Fruit fly (Drosophila melanogaster) whole organism, embryonic: Measurements from ENCODE around the gene ens.

Experiments
- ATbp ChIP-seq: fragments of 200-800 bp; sonication (Bioruptor generic); optimal IDR thresholded peaks from 2 replicates; lab custom pipeline; 2017; ENCODE audit warnings: missing biosample characterization, mild to moderate bottlenecking, missing genetic modification characterization, missing genetic modification reagents
- Abd-B ChIP-seq: fragments of 200-800 bp; sonication (Bioruptor generic); optimal IDR thresholded peaks from 2 replicates; lab custom pipeline; 2018; ENCODE audit warnings: missing biosample characterization, mild to moderate bottlenecking, missing genetic modification characterization, moderate library complexity
- Adf1 ChIP-seq: fragments of 200-800 bp; sonication (Bioruptor generic); IDR thresholded peaks from 2 replicates; pipeline ENCODE4 v1.3.6; 2022; ENCODE audit warnings: missing biosample characterization, missing genetic modification characterization
- Blimp-1 ChIP-seq: fragments of 200-800 bp; sonication (Bioruptor generic); optimal IDR thresholded peaks from 3 replicates; lab custom pipeline; 2018; ENCODE audit warnings: missing biosample characterization, missing genetic modification characterization, mild to moderate bottlenecking, moderate library complexity, missing genetic modification reagents
- CG10147 ChIP-seq: fragments of 200-800 bp; sonication (Bioruptor generic); optimal IDR thresholded peaks from 2 replicates; lab custom pipeline; 2019; ENCODE audit warnings: missing biosample characterization, mild to moderate bottlenecking, missing genetic modification characterization, moderate library complexity
- CG11456 ChIP-seq: fragments of 200-800 bp; sonication (Bioruptor generic); IDR thresholded peaks from 3 replicates; pipeline ENCODE4 v1.3.6; 2022; ENCODE audit warnings: missing biosample characterization, missing genetic modification characterization
- CG12071 ChIP-seq: fragments of 200-800 bp; sonication (Bioruptor generic); optimal IDR thresholded peaks from 3 replicates; lab custom pipeline; 2018; ENCODE audit warnings: missing biosample characterization, mild to moderate bottlenecking, missing genetic modification characterization
- CG12104 ChIP-seq: fragments of 200-800 bp; sonication (Bioruptor generic); optimal IDR thresholded peaks from 3 replicates; lab custom pipeline; 2016; ENCODE audit warnings: missing biosample characterization, missing genetic modification characterization
- CG14014 ChIP-seq: fragments of 200-800 bp; sonication (Bioruptor generic); IDR thresholded peaks from 2 replicates; pipeline ENCODE4 v1.3.6; 2022; ENCODE audit warnings: missing biosample characterization, missing genetic modification characterization
- CG14441 ChIP-seq: fragments of 200-800 bp; sonication (Bioruptor generic); IDR thresholded peaks from 2 replicates; pipeline ENCODE4 v1.3.6; 2022; ENCODE audit warnings: missing biosample characterization, missing genetic modification characterization
- CG14710 ChIP-seq: fragments of 200-800 bp; sonication (Bioruptor generic); optimal IDR thresholded peaks from 3 replicates; lab custom pipeline; 2019; ENCODE audit warnings: missing biosample characterization, mild to moderate bottlenecking, missing genetic modification characterization, moderate library complexity
- CG17359 ChIP-seq: fragments of 200-800 bp; sonication (Bioruptor generic); optimal IDR thresholded peaks from 3 replicates; lab custom pipeline; 2018; ENCODE audit warnings: missing biosample characterization, mild to moderate bottlenecking, missing genetic modification characterization, moderate library complexity
- CG18262 ChIP-seq: fragments of 200-800 bp; optimal IDR thresholded peaks from 3 replicates; lab custom pipeline; 2019; ENCODE audit warnings: missing biosample characterization, mild to moderate bottlenecking, missing genetic modification characterization, moderate library complexity
- CG33213 ChIP-seq: fragments of 200-800 bp; sonication (Bioruptor generic); optimal IDR thresholded peaks from 3 replicates; lab custom pipeline; 2016; ENCODE audit warnings: missing biosample characterization, missing genetic modification characterization
- CG34224 ChIP-seq: fragments of 200-800 bp; sonication (Bioruptor generic); IDR thresholded peaks from 3 replicates; pipeline ENCODE4 v1.3.6; 2022; ENCODE audit warnings: missing biosample characterization, missing genetic modification characterization; ENCODE audit not compliant: partially characterized antibody
- CG4617 ChIP-seq: fragments of 200-800 bp; sonication (Bioruptor generic); optimal IDR thresholded peaks from 3 replicates; lab custom pipeline; 2016; ENCODE audit warnings: missing biosample characterization, missing genetic modification characterization, borderline replicate concordance
- CG6765 ChIP-seq: fragments of 200-800 bp; sonication (Bioruptor generic); optimal IDR thresholded peaks from 3 replicates; lab custom pipeline; 2017; ENCODE audit warnings: missing biosample characterization, mild to moderate bottlenecking, missing genetic modification characterization
- CG7357 ChIP-seq: fragments of 200-800 bp; sonication (Bioruptor generic); IDR thresholded peaks from 3 replicates; pipeline ENCODE4 v1.3.6; 2022; ENCODE audit warnings: missing biosample characterization, missing genetic modification characterization
- CG8765 ChIP-seq: fragments of 200-800 bp; sonication (Bioruptor generic); IDR thresholded peaks from 2 replicates; pipeline ENCODE4 v1.3.6; 2022; ENCODE audit warnings: missing biosample characterization, missing genetic modification characterization
- CTCF ChIP-seq: fragments of 200-800 bp; sonication (Bioruptor generic); optimal IDR thresholded peaks from 2 replicates; lab custom pipeline; 2017; ENCODE audit warnings: missing biosample characterization, mild to moderate bottlenecking, missing genetic modification characterization, moderate library complexity
- Dek ChIP-seq: fragments of 200-800 bp; sonication (Bioruptor generic); optimal IDR thresholded peaks from 3 replicates; lab custom pipeline; 2019; ENCODE audit warnings: missing biosample characterization, mild to moderate bottlenecking, missing genetic modification characterization, moderate library complexity
- Dref ChIP-seq: fragments of 200-800 bp; sonication (Bioruptor generic); IDR thresholded peaks from 2 replicates; pipeline ENCODE4 v1.3.6; 2022; ENCODE audit warnings: missing biosample characterization, missing genetic modification characterization
- HmgZ ChIP-seq: fragments of 200-800 bp; sonication (Bioruptor generic); optimal IDR thresholded peaks from 2 replicates; lab custom pipeline; 2018; ENCODE audit warnings: missing biosample characterization, mild to moderate bottlenecking, missing genetic modification characterization
- Hmr ChIP-seq: fragments of 200-800 bp; sonication (Bioruptor generic); optimal IDR thresholded peaks from 3 replicates; lab custom pipeline; 2017; ENCODE audit warnings: mild to moderate bottlenecking, missing biosample characterization, missing genetic modification reagents, missing genetic modification characterization
- Hr51 ChIP-seq, 2 experiments: fragments of 200-800 bp; sonication (Bioruptor generic); optimal IDR thresholded peaks; 2 replicates in 1 of 2; 3 replicates in 1 of 2; lab custom pipeline; 2016 to 2018; ENCODE audit warnings: missing biosample characterization in 2 of 2, missing genetic modification characterization in 2 of 2, mild to moderate bottlenecking in 1 of 2, moderate library complexity in 1 of 2
- MBD-R2 ChIP-seq: fragments of 200-800 bp; sonication (Bioruptor generic); IDR thresholded peaks from 2 replicates; pipeline ENCODE4 v1.3.6; 2022; ENCODE audit warnings: missing biosample characterization, missing genetic modification characterization
- Meics ChIP-seq: fragments of 200-800 bp; sonication (Bioruptor generic); optimal IDR thresholded peaks from 2 replicates; lab custom pipeline; 2017; ENCODE audit warnings: missing biosample characterization, mild to moderate bottlenecking, missing genetic modification characterization
- Myb ChIP-seq: fragments of 200-800 bp; sonication (Bioruptor generic); optimal IDR thresholded peaks from 2 replicates; lab custom pipeline; 2016; ENCODE audit warnings: missing biosample characterization, missing genetic modification characterization
- NC2α ChIP-seq: fragments of 200-800 bp; sonication (Bioruptor generic); optimal IDR thresholded peaks from 2 replicates; lab custom pipeline; 2016; ENCODE audit warnings: missing biosample characterization, missing genetic modification characterization
- Nf-YB ChIP-seq: fragments of 200-800 bp; sonication (Bioruptor generic); optimal IDR thresholded peaks from 3 replicates; lab custom pipeline; 2019; ENCODE audit warnings: missing biosample characterization, mild to moderate bottlenecking, missing genetic modification characterization, moderate library complexity
- Nf-YC ChIP-seq: fragments of 200-800 bp; optimal IDR thresholded peaks from 3 replicates; lab custom pipeline; 2019; ENCODE audit warnings: missing biosample characterization, mild to moderate bottlenecking, missing genetic modification characterization, moderate library complexity
- Oli ChIP-seq: fragments of 200-800 bp; sonication (Bioruptor generic); optimal IDR thresholded peaks from 2 replicates; lab custom pipeline; 2018; ENCODE audit warnings: missing biosample characterization, mild to moderate bottlenecking, missing genetic modification characterization, moderate library complexity
- Sox100B ChIP-seq: fragments of 200-800 bp; sonication (Bioruptor generic); optimal IDR thresholded peaks from 3 replicates; lab custom pipeline; 2018; ENCODE audit warnings: missing biosample characterization, mild to moderate bottlenecking, missing genetic modification characterization
- Taf1 ChIP-seq: fragments of 200-800 bp; sonication (Bioruptor generic); IDR thresholded peaks from 2 replicates; pipeline ENCODE4 v1.3.6; 2022; ENCODE audit warnings: missing biosample characterization, missing genetic modification characterization
- amos ChIP-seq: fragments of 200-800 bp; sonication (Bioruptor generic); IDR thresholded peaks from 2 replicates; pipeline ENCODE4 v1.3.6; 2022; ENCODE audit warnings: missing biosample characterization, missing genetic modification characterization; ENCODE audit not compliant: partially characterized antibody
- bowl ChIP-seq: fragments of 200-800 bp; sonication (Bioruptor generic); IDR thresholded peaks from 2 replicates; pipeline ENCODE4 v1.3.6; 2022; ENCODE audit warnings: missing biosample characterization, missing genetic modification characterization
- chinmo ChIP-seq: fragments of 200-800 bp; sonication (Bioruptor generic); IDR thresholded peaks from 4 replicates; pipeline ENCODE4 v1.3.6; 2022; ENCODE audit warnings: missing biosample characterization, missing genetic modification characterization; ENCODE audit not compliant: partially characterized antibody
- chm ChIP-seq: fragments of 200-800 bp; sonication (Bioruptor generic); IDR thresholded peaks from 2 replicates; pipeline ENCODE4 v1.3.6; 2022; ENCODE audit warnings: missing biosample characterization, missing genetic modification characterization
- ci ChIP-seq: fragments of 200-800 bp; sonication (Bioruptor generic); IDR thresholded peaks from 3 replicates; pipeline ENCODE4 v1.3.6; 2022; ENCODE audit warnings: missing biosample characterization, missing genetic modification characterization
- cwo ChIP-seq: fragments of 200-800 bp; sonication (Bioruptor generic); optimal IDR thresholded peaks from 3 replicates; lab custom pipeline; 2017; ENCODE audit warnings: missing biosample characterization, missing genetic modification characterization, mild to moderate bottlenecking, moderate library complexity, missing genetic modification reagents
- dimm ChIP-seq: fragments of 200-800 bp; sonication (Bioruptor generic); IDR thresholded peaks from 2 replicates; pipeline ENCODE4 v1.3.6; 2022; ENCODE audit warnings: missing biosample characterization, missing genetic modification characterization
- ind ChIP-seq: fragments of 200-800 bp; sonication (Bioruptor generic); optimal IDR thresholded peaks from 3 replicates; lab custom pipeline; 2016; ENCODE audit warnings: missing biosample characterization, missing genetic modification characterization
- phol ChIP-seq: fragments of 200-800 bp; sonication (Bioruptor generic); optimal IDR thresholded peaks from 3 replicates; lab custom pipeline; 2018; ENCODE audit warnings: missing biosample characterization, mild to moderate bottlenecking, missing genetic modification characterization, moderate library complexity
- rib ChIP-seq: fragments of 200-800 bp; sonication (Bioruptor generic); IDR thresholded peaks from 2 replicates; pipeline ENCODE4 v1.3.6; 2022; ENCODE audit warnings: missing biosample characterization, missing genetic modification characterization
- row ChIP-seq: fragments of 200-800 bp; sonication (Bioruptor generic); IDR thresholded peaks from 3 replicates; pipeline ENCODE4 v1.3.6; 2022; ENCODE audit warnings: missing biosample characterization, missing genetic modification characterization
- trem ChIP-seq: fragments of 200-800 bp; optimal IDR thresholded peaks from 3 replicates; lab custom pipeline; 2019; ENCODE audit warnings: missing biosample characterization, mild to moderate bottlenecking, missing genetic modification characterization, moderate library complexity

Gene ens

dm6 chr3L:4173584-4173983 is 39.2 kb upstream of the ens start, which contains the start of gene CG18675:
TSS of gene CG18675 (plus strand) at chr3L:4173884.
- TF ChIP-seq CG34224 (GFP tag; lab: Robert Waterston, UW) (no peak), CG8765 (GFP tag; lab: Robert Waterston, UW) (no peak), Taf1 (GFP tag; lab: Robert Waterston, UW) (no peak), CG6765 (GFP tag; lab: Kevin White, UChicago) (no peak), dimm (GFP tag; lab: Robert Waterston, UW) (no peak)

dm6 chr3L:4169957-4170651 is 35.8 kb upstream of the ens start, which contains the start of gene Ero1L:
TSS of gene Ero1L (plus strand) at chr3L:4170404.
- peak; percentile 55 for TF ChIP-seq CG18262 (tag; lab: Kevin White, UChicago)
- TF ChIP-seq chinmo (GFP tag; lab: Robert Waterston, UW) = peak; percentile 48; the same call in 1 of the 4 replicates
- TF ChIP-seq bowl (GFP tag; lab: Robert Waterston, UW) = no peak
- TF ChIP-seq ATbp (GFP tag; lab: Kevin White, UChicago) = no peak
- TF ChIP-seq CG33213 = peak; percentile 6
- peak; percentile 85 for TF ChIP-seq phol
- TF ChIP-seq CG12071 (GFP tag; lab: Kevin White, UChicago) = peak; percentile 2
- no peak for TF ChIP-seq CG7357 (GFP tag; lab: Robert Waterston, UW)
- TF ChIP-seq ci (GFP tag; lab: Robert Waterston, UW) = peak; percentile 72; the same call in 2 of the 3 replicates
- TF ChIP-seq MBD-R2 (GFP tag; lab: Robert Waterston, UW) = peak; percentile 64
- peak; percentile 39; the same call in 1 of the 3 replicates for TF ChIP-seq row (GFP tag; lab: Robert Waterston, UW)
- TF ChIP-seq NC2α (GFP tag; lab: Kevin White, UChicago) = no peak
- peak; percentile 29; the same call in 1 of the 2 replicates for TF ChIP-seq Dref (GFP tag; lab: Robert Waterston, UW)
- peak; percentile 87 for TF ChIP-seq CG4617 (GFP tag; lab: Kevin White, UChicago)
- TF ChIP-seq HmgZ (tag; lab: Kevin White, UChicago) = peak; percentile 2
- TF ChIP-seq Blimp-1 (GFP tag; lab: Kevin White, UChicago) = peak; percentile 64
- TF ChIP-seq Dek (tag; lab: Kevin White, UChicago) = peak; percentile 38
- TF ChIP-seq CG14014 (GFP tag; lab: Robert Waterston, UW) = 0 out of 2 replicates have a peak, but pooled peaks have one; percentile 8
- peak; percentile 26 for TF ChIP-seq Hmr
- peak; percentile 36 for TF ChIP-seq CG10147 (GFP tag; lab: Kevin White, UChicago)
- peak; percentile 47 for TF ChIP-seq Sox100B (GFP tag; lab: Kevin White, UChicago)
- peak; percentile 18 for TF ChIP-seq CG12104 (GFP tag; lab: Kevin White, UChicago)
- peak; percentile 93 for TF ChIP-seq Myb
- TF ChIP-seq CG17359 (tag; lab: Kevin White, UChicago) = peak; percentile 29
- TF ChIP-seq Nf-YB (GFP tag; lab: Kevin White, UChicago) = peak; percentile 9
- TF ChIP-seq CTCF (GFP tag; lab: Kevin White, UChicago) = peak; percentile 14
- peak; percentile 20 for TF ChIP-seq cwo (GFP tag; lab: Kevin White, UChicago)
- 0 out of 2 replicates have a peak, but pooled peaks have one; percentile 31 for TF ChIP-seq CG14441 (GFP tag; lab: Robert Waterston, UW)
- TF ChIP-seq amos = peak; percentile 37; the same call in 1 of the 2 replicates
- TF ChIP-seq Adf1 (GFP tag; lab: Robert Waterston, UW) = peak; percentile 43; the same call in 1 of the 2 replicates
- TF ChIP-seq ind = peak; percentile 2
- peak; percentile 52 for TF ChIP-seq Meics (GFP tag; lab: Kevin White, UChicago)
- TF ChIP-seq Oli (tag; lab: Kevin White, UChicago) = no peak
- peak; percentile 66 for TF ChIP-seq trem (tag; lab: Kevin White, UChicago)
- TF ChIP-seq Nf-YC (tag; lab: Kevin White, UChicago) = peak; percentile 60
- TF ChIP-seq CG14710 (tag; lab: Kevin White, UChicago) = peak; percentile 73
- peak; percentile 52; the same call in 1 of the 2 replicates for TF ChIP-seq rib
- 0 out of 3 replicates have a peak, but pooled peaks have one; percentile 59 for TF ChIP-seq CG11456 (GFP tag; lab: Robert Waterston, UW)
- 0 out of 2 replicates have a peak, but pooled peaks have one; percentile 6 for TF ChIP-seq chm
- TF ChIP-seq Hr51 (GFP tag; optimal IDR thresholded peaks at IDR 0.05; lab: Kevin White, UChicago) = peak in 1 of 2 experiments; percentile 54
- TF ChIP-seq Abd-B (GFP tag; lab: Kevin White, UChicago) = peak; percentile 51
